Worm (Caenorhabditis elegans) whole organism, dauer: ENCODE measurements around the gene gei-3.

Experiments
- unc-62 ChIP-seq: sonication (generic microtip); optimal IDR thresholded peaks from 2 replicates; lab custom pipeline; 2017; ENCODE audit warnings: missing biosample characterization, missing genetic modification reagents, missing genetic modification characterization

The gei-3 gene

ce11 chrX:12819512-12819911 lies 6.1 kb upstream of the gei-3 start:
- no peak for TF ChIP-seq unc-62 (GFP tag; lab: Kevin White, UChicago)

DNA sequence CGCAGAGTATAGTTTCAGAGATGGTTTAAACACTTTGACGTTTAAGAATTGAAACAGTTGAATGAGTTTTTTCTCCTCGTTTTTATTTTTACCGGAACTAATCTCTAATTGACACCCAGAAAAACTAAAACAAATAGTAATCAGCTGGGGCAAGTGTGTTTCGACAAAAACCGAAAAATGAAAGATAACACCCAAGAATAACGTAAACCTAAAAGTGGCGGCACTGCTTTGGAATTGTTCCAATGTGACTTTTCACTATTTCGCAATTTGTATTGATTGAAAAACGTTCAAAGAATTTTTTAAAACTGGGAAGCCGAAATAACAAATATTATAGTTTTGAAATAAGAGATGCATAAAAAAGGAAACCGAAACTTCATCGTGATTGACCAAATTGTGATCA lies 5.3 kb upstream of the gei-3 start:
- no peak for TF ChIP-seq unc-62 (GFP tag; lab: Kevin White, UChicago)

ce11 chrX:12815367-12815766 lies 1.9 kb upstream of the gei-3 start:
- no peak for TF ChIP-seq unc-62 (GFP tag; lab: Kevin White, UChicago)

DNA sequence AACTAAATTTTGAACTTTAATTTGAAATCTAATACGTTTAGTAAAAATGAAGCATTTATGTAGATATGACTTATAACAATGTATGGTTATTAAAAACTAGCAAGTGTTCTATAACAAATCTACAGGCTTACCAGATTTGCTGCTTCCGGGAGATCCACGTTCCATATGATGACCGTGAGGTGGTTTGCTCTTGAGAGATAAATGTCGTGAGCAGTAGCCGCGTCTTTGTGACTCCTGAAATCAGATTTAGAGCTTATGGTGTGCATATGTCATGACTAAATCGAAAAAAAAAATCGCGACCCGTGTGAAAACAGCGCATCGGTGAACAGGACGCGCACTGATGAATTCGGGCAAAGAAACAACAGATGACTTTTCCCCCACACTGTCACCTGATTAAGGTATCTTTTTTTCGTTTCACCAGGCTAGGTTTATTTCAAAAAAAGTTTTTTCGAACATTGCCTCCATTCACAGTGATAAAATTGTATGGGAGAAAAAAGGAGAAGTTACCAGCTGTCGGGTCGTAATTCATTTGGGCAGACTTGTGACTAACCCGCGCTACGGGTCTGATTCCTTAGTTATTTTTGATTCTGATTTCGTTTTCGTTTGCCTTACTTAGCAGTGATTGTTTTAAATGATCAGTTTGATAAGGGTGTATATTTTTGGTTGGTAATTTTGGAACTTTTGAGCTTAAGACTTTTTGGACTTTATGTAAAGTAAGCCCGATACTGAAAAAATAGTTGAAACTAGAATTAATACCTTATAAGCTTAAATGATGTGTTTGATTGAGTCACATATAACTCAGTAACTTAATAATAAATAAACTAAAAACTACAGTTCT lies 5.1 kb downstream of the gei-3 start, which contains the start of gene nhr-27:
nhr-27 (minus strand) TSS at position 234 of the 838 bp plus-strand sequence.
- TF ChIP-seq unc-62 (GFP tag; lab: Kevin White, UChicago) = no peak

DNA sequence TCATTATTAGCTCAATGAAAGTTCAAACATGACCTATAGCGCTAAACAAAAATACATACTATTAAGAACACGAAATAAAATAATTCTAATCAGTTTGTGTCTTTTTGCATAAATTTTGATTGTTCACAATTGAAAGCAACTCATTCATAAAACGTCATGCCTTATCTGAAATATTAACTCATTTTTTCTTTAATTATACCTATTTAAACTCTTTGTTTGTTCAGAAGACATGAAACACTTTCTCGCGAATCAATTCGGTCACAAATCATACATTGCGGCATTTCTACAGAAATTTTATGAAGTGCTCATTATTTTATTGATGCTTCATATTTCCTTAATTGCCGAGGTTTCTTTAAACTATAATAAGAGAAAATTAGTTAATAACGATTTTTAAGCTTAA lies 6.5 kb downstream of the gei-3 start:
- no peak for TF ChIP-seq unc-62 (GFP tag; lab: Kevin White, UChicago)

- TF ChIP-seq unc-62 (GFP tag; lab: Kevin White, UChicago) = no peak
Observed at ce11 chrX:12799831-12800230, 13.6 kb downstream of the gei-3 start.

- TF ChIP-seq unc-62 (GFP tag; lab: Kevin White, UChicago) = no peak
Observed at ce11 chrX:12793796-12794195, 19.6 kb downstream of the gei-3 start, which contains the start of gene abf-6. Gene abf-6 (plus strand): TSS chrX:12794118.

DNA sequence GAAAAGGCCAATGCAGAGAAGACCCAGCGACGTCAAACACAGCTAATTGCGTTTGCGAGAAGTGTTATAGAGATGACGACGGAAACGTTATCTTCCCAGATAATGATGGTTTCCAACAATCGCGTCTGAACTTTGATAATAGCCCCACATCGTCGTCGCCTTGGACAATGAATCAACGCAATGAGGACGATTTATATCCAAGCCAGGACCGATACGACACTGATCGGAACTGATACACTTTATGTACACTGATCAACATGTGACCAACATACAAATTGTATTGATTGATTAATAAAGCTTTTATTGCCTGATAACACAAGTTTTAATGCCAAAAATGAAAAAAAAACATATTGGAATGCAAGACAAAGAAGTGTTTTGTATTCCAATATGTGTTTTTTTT lies 20.4 kb downstream of the gei-3 start:
- no peak for TF ChIP-seq unc-62 (GFP tag; lab: Kevin White, UChicago)

DNA sequence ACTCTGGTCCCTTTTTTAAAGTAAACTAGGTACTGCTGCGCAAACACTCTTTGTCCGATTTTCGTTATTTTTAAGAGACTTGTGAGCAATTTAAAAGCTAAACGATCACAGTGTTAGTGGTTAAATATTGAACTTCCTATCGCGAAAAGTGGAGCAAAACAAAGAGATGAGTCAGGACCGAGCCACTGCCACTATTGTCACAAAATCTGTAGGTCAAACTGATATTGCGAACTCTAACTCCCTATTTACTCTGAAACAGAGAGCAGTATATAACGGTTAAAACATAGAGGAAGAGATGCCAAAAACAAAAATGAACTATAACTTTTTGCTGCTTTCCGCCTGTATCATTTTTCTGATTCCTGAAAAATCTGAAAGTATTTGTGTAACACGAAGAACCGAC lies 20.9 kb downstream of the gei-3 start, which contains the start of gene abf-5:
abf-5 (plus strand) TSS at position 301 of the 400 bp plus-strand sequence.
- no peak for TF ChIP-seq unc-62 (GFP tag; lab: Kevin White, UChicago)

DNA sequence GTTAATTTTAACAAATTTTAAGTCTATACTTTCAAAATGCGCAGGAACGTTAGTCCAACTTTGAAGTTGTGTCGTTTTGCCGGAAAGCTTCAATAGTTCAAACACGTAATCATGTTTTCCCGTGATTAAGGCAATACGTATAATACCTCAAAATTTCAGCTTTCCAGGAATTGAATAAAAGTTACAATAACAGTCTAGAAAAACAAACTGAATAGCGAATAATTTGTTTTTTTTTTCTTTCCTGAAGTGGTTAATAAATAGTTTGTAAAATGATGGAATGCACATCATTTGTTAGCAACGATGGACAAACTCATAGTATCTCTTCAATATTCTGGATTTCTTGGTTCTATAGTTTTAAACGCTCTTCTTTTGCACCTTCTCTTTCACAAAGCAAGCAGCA lies 23.4 kb downstream of the gei-3 start, which contains the start of gene str-123:
str-123 (plus strand) TSS at position 301 of the 400 bp plus-strand sequence.
- no peak for TF ChIP-seq unc-62 (GFP tag; lab: Kevin White, UChicago)

DNA sequence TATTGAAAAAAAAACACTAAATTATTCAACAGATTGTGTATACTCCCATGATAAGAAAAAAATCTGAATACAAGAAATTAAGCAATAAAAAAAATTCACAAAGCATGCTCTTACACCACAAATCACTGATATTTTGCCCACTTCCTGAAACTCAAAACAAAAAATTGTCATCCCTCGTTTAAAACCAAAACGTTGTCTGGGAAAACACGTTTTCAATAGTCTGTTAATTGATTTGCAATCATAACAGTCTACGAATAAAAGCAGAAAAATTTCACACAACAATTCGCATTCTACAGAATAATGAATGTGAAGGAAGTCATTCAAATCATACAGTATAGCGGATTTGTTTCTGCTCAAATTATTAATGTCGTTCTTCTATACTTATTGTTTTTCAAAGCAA lies 25.8 kb downstream of the gei-3 start, which contains the start of gene str-124:
str-124 (plus strand) TSS at position 301 of the 400 bp plus-strand sequence.
- no peak for TF ChIP-seq unc-62 (GFP tag; lab: Kevin White, UChicago)

DNA sequence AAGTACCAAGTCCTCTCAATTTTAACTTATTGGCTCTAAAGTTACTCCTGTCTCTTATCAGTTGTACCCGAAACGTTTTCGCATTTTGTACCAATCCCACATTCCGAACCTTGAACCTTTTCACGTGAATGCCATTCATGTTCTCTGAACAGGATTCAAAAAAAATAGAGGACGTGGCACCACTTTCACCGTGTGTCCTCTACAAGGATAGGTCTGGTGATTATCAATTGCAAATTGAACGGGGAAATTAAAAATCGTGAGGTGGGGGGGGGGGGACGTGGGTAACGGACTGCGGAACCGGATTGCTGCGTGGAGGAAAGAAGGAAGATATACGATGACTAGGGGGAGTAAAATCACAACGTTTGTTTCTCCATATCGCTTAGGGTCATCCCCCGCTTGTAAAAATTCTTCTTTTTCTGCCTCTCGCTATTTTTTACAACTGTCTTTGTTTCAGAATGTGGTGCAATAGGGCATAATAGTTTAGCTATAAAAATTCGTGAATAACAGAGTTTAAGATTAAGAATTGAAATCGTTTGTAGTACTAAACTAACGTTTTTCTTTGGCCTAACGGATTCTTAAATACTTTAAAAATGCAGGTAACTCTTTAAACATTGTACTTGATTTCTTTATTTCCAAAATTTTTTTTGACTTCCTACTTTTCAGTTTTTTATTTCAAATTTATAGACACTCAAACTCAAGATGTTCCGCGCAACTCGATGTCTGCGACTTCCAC lies 31.6 kb downstream of the gei-3 start, which contains the start of gene alh-13:
alh-13 (plus strand) TSS at position 683 of the 733 bp plus-strand sequence.
- no peak for TF ChIP-seq unc-62 (GFP tag; lab: Kevin White, UChicago)

- TF ChIP-seq unc-62 (GFP tag; lab: Kevin White, UChicago) = no peak
Observed at ce11 chrX:12780674-12781073, 32.8 kb downstream of the gei-3 start.

ce11 chrX:12769697-12770096 lies 43.7 kb downstream of the gei-3 start, which contains the start of gene ilc-17.1:
Gene ilc-17.1 (minus strand): TSS chrX:12769797.
- no peak for TF ChIP-seq unc-62 (GFP tag; lab: Kevin White, UChicago)

DNA sequence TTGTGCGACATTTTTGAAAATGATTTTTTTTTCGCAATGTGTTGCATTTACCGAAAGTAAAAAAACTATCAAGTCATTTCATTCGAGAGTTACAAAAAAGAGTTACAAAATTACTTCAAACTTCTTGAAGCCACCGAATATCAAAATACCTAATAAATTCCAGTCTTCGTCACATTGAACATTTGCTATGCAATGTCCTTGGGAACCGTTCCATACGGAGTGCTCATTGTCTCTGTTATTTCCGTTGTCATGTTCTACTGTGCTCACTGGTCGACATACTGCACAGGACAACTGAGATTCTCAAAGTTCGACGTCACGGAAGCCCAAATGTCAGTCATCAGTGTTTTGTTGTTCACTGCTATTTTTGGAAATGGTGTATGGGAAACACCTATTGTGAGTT lies 49.4 kb downstream of the gei-3 start:
- TF ChIP-seq unc-62 (GFP tag; lab: Kevin White, UChicago) = no peak

ce11 chrX:12761778-12762177 lies 51.7 kb downstream of the gei-3 start, which contains the start of gene cept-1:
Gene cept-1 (plus strand): TSS chrX:12762078.
- no peak for TF ChIP-seq unc-62 (GFP tag; lab: Kevin White, UChicago)
